Worm (Caenorhabditis elegans) whole organism, L4/young adult: ENCODE measurements around the gene F26F2.1.

Source experiments
- W03F9.2 ChIP-seq: fragments of 150-350 bp; optimal IDR thresholded peaks from 2 replicates; lab custom pipeline; 2014; ENCODE audit warnings: missing biosample characterization, missing genetic modification characterization
- dao-5 ChIP-seq: sonication (generic microtip); optimal IDR thresholded peaks from 2 replicates; lab custom pipeline; 2016; ENCODE audit warnings: missing genotype, missing genetic modification characterization, moderate library complexity, missing compliant biosample characterization
- him-1 ChIP-seq: sonication (generic microtip); optimal IDR thresholded peaks from 2 replicates; lab custom pipeline; 2016; ENCODE audit warnings: missing genotype, missing genetic modification reagents, missing genetic modification characterization, missing compliant biosample characterization

DNA sequence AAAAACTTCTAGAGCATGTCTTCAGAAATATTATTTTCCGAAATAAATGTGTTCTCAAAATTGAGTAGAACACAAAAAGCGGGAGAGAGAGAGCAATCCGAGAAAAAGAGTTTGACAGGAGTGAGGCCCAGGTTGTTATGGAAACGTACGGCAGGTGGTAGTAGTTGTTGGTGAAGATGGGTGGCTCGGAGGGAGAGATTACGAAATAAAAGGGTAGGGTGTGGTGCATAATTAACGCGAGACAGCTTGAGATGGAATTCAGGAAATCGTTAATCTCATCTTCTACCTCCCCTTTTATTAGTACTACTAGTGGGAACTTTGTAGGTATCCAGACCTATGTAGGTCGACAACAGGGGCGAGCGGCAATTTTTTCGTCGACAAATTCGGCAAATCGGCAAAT lies 27.6 kb downstream of the F26F2.1 start, which contains the start of gene famh-161:
- TF ChIP-seq W03F9.2 (tag; lab: Kevin White, UChicago) = no peak
- no peak for TF ChIP-seq him-1 (tag; lab: Kevin White, UChicago)
- no peak for TF ChIP-seq dao-5 (tag; lab: Kevin White, UChicago)
